Worm (Caenorhabditis elegans): ENCODE data around the gene C09B9.7.

Gene C09B9.7

ce11 chrIV:5088814-5089322, 28.0 kb upstream of the C09B9.7 start, which contains the start of gene ivd-1:
Gene ivd-1 (minus strand): TSS chrIV:5088864.
- peak; percentile 75 for TF ChIP-seq dve-1 (tag; optimal IDR thresholded peaks at IDR 0.05; ENCODE audit: insufficient read depth)
- TF ChIP-seq ceh-20 (GFP tag; IDR thresholded peaks at IDR 0.05) = no peak
- TF ChIP-seq nhr-25 (tag; optimal IDR thresholded peaks at IDR 0.05; ENCODE audit: borderline replicate concordance, insufficient read depth) = no peak
- no peak for TF ChIP-seq lim-7 (GFP tag; IDR thresholded peaks at IDR 0.05)
- peak; percentile 50 for TF ChIP-seq mep-1 (tag; optimal IDR thresholded peaks at IDR 0.05)
- TF ChIP-seq vab-7 (GFP tag; IDR thresholded peaks at IDR 0.05) = no peak
- TF ChIP-seq lsy-2 (tag; optimal IDR thresholded peaks at IDR 0.05) = peak in 1 of 2 experiments; percentile 48
- TF ChIP-seq zag-1 (tag; optimal IDR thresholded peaks at IDR 0.05) = no peak
- TF ChIP-seq Y105C5A.15 (GFP tag; IDR thresholded peaks at IDR 0.05) = no peak
- peak; percentile 21 for TF ChIP-seq pqm-1 (tag; optimal IDR thresholded peaks at IDR 0.05)
- TF ChIP-seq ztf-11 (tag; optimal IDR thresholded peaks at IDR 0.05) = no peak
- TF ChIP-seq saeg-2 (GFP tag; IDR thresholded peaks at IDR 0.05) = no peak
- TF ChIP-seq F37D6.2 (tag; optimal IDR thresholded peaks at IDR 0.05) = no peak
- no peak for TF ChIP-seq F26F4.8 (GFP tag; conservative IDR thresholded peaks at IDR 0.05)
- TF ChIP-seq daf-16 (GFP tag; optimal IDR thresholded peaks at IDR 0.05) = no peak
- peak; percentile 60 for TF ChIP-seq daf-16 (tag; optimal IDR thresholded peaks at IDR 0.05)
- no peak for TF ChIP-seq ctbp-1 (GFP tag; IDR thresholded peaks at IDR 0.05)
- no peak for TF ChIP-seq Y75B8A.6 (GFP tag; IDR thresholded peaks at IDR 0.05)
- TF ChIP-seq dmd-6 (GFP tag; IDR thresholded peaks at IDR 0.05) = peak; percentile 83
- peak; percentile 38 for TF ChIP-seq mes-2 (tag; optimal IDR thresholded peaks at IDR 0.05; ENCODE audit: poor library complexity, severe bottlenecking)
- TF ChIP-seq egl-27 (tag; optimal IDR thresholded peaks at IDR 0.05) = no peak
- TF ChIP-seq mxl-3 (GFP tag; optimal IDR thresholded peaks at IDR 0.05) = peak; percentile 75
- TF ChIP-seq mdl-1 (tag; optimal IDR thresholded peaks at IDR 0.05) = peak in 1 of 2 experiments; percentile 77
- peak; percentile 29 for TF ChIP-seq nhr-48 (tag; optimal IDR thresholded peaks at IDR 0.05)
- TF ChIP-seq lir-3 (tag; optimal IDR thresholded peaks at IDR 0.05) = no peak
- TF ChIP-seq fos-1 (tag; optimal IDR thresholded peaks at IDR 0.05) = no peak
- TF ChIP-seq aha-1 (tag) = peak; percentile 46
- no peak for TF ChIP-seq nhr-102 (tag; optimal IDR thresholded peaks at IDR 0.05)
- TF ChIP-seq spr-1 (tag; optimal IDR thresholded peaks at IDR 0.05) = no peak
- no peak for TF ChIP-seq Y48G9A.11 (GFP tag; IDR thresholded peaks at IDR 0.05)
- peak; percentile 88 for TF ChIP-seq hlh-30 (tag; optimal IDR thresholded peaks at IDR 0.05; ENCODE audit: insufficient read depth)
- TF ChIP-seq fkh-10 (GFP tag; optimal IDR thresholded peaks at IDR 0.05) = no peak
- TF ChIP-seq hmg-1.1 (GFP tag; IDR thresholded peaks at IDR 0.05) = no peak
- no peak for TF ChIP-seq daf-19 (GFP tag; conservative IDR thresholded peaks at IDR 0.05)
- TF ChIP-seq unc-62 (GFP tag; optimal IDR thresholded peaks at IDR 0.05 in 1 of 2) = peak in 1 of 2 experiments; percentile 68
- TF ChIP-seq unc-62 (tag; optimal IDR thresholded peaks at IDR 0.05) = no peak
- TF ChIP-seq nhr-10 (tag; optimal IDR thresholded peaks at IDR 0.05) = no peak
- no peak for TF ChIP-seq cey-2 (tag; optimal IDR thresholded peaks at IDR 0.05; ENCODE audit: borderline replicate concordance, insufficient read depth)
- TF ChIP-seq ceh-32 (tag; optimal IDR thresholded peaks at IDR 0.05; ENCODE audit: poor library complexity) = no peak
- 0 out of 2 replicates have a peak, but pooled peaks have one; percentile 14 for TF ChIP-seq snpc-1.2 (GFP tag; IDR thresholded peaks at IDR 0.05)
- TF ChIP-seq nhr-77 (tag; optimal IDR thresholded peaks at IDR 0.05) = no peak
- TF ChIP-seq hlh-11 (tag; optimal IDR thresholded peaks at IDR 0.05) = peak; percentile 77

- TF ChIP-seq php-3 (GFP tag; IDR thresholded peaks at IDR 0.05) (no peak), hif-1 (tag; optimal IDR thresholded peaks at IDR 0.05) (no peak), unc-130 (GFP tag; optimal IDR thresholded peaks at IDR 0.05) (no peak), nhr-102 (tag; optimal IDR thresholded peaks at IDR 0.05) (no peak), ama-1 (optimal IDR thresholded peaks at IDR 0.05) (peak; percentile 4), lin-1 (GFP tag; IDR thresholded peaks at IDR 0.05) (0 out of 2 replicates have a peak, but pooled peaks have one; percentile 10), lin-39 (tag; optimal IDR thresholded peaks at IDR 0.05) (no peak), tag-97 (GFP tag; IDR thresholded peaks at IDR 0.05) (no peak), mep-1 (tag; optimal IDR thresholded peaks at IDR 0.05) (no peak), zfp-3 (GFP tag; conservative IDR thresholded peaks at IDR 0.05) (0 out of 2 replicates have a peak, but pooled peaks have one; percentile 50), dmd-8 (GFP tag; IDR thresholded peaks at IDR 0.05) (0 out of 2 replicates have a peak, but pooled peaks have one; percentile 37), mdl-1 (tag; optimal IDR thresholded peaks at IDR 0.05) (no peak), zag-1 (tag; optimal IDR thresholded peaks at IDR 0.05) (no peak), ceh-32 (tag; optimal IDR thresholded peaks at IDR 0.05; ENCODE audit: poor library complexity) (no peak), R02D3.7 (tag; optimal IDR thresholded peaks at IDR 0.05) (no peak)
Observed at ce11 chrIV:5086961-5087326, 26.1 kb upstream of the C09B9.7 start.
